Worm (Caenorhabditis elegans) whole organism, L3 larva: ENCODE results near the gene math-10.

Source experiments
- R02D3.7 ChIP-seq: fragments of 150-350 bp; optimal IDR thresholded peaks from 2 replicates; lab custom pipeline; 2014; ENCODE audit warnings: missing biosample characterization, missing genetic modification characterization
- aly-2 ChIP-seq: fragments of 150-350 bp; optimal IDR thresholded peaks from 2 replicates; lab custom pipeline; 2014; ENCODE audit warnings: missing biosample characterization, missing genetic modification characterization
- ama-1 ChIP-seq: fragments of 150-350 bp; optimal IDR thresholded peaks from 2 replicates; lab custom pipeline; 2018
- ceh-9 ChIP-seq: sonication (generic microtip); optimal IDR thresholded peaks from 2 replicates; lab custom pipeline; 2018; ENCODE audit warnings: missing biosample characterization, missing genetic modification characterization
- daf-12 ChIP-seq: fragments of 150-350 bp; optimal IDR thresholded peaks from 2 replicates; lab custom pipeline; 2014; ENCODE audit warnings: missing biosample characterization, missing genetic modification reagents, missing genetic modification characterization
- egl-5 ChIP-seq: fragments of 150-350 bp; optimal IDR thresholded peaks from 2 replicates; lab custom pipeline; 2017; ENCODE audit warnings: missing biosample characterization, missing genetic modification reagents, missing genetic modification characterization, inconsistent platforms
- elt-1 ChIP-seq: fragments of 150-350 bp; optimal IDR thresholded peaks from 2 replicates; lab custom pipeline; 2014; ENCODE audit warnings: missing biosample characterization, missing genetic modification characterization
- elt-2 ChIP-seq: sonication (generic microtip); optimal IDR thresholded peaks from 2 replicates; lab custom pipeline; 2016; ENCODE audit warnings: missing genetic modification reagents, mild to moderate bottlenecking, missing genetic modification characterization, missing compliant biosample characterization
- elt-3 ChIP-seq, 3 experiments: fragments of 150-350 bp in 1 of 3; sonication (generic microtip) in 2 of 3; optimal IDR thresholded peaks; 2 replicates in 2 of 3; 4 replicates in 1 of 3; lab custom pipeline; 2014 to 2017; ENCODE audit warnings: missing biosample characterization in 3 of 3, missing genetic modification characterization in 3 of 3
- eor-1 ChIP-seq, 2 experiments: fragments of 150-350 bp; optimal IDR thresholded peaks; 2 replicates each; lab custom pipeline; 2014 to 2018; ENCODE audit warnings: missing biosample characterization in 2 of 2, missing genetic modification characterization in 2 of 2
- fkh-2 ChIP-seq: fragments of 150-350 bp; optimal IDR thresholded peaks from 2 replicates; lab custom pipeline; 2014; ENCODE audit warnings: missing biosample characterization, missing genetic modification reagents, missing genetic modification characterization
- fos-1 ChIP-seq: fragments of 150-350 bp; optimal IDR thresholded peaks from 2 replicates; lab custom pipeline; 2014; ENCODE audit warnings: missing biosample characterization, missing genetic modification characterization
- hmg-11 ChIP-seq: sonication (generic microtip); optimal IDR thresholded peaks from 2 replicates; lab custom pipeline; 2016; ENCODE audit warnings: missing genetic modification characterization, missing compliant biosample characterization
- jun-1 ChIP-seq: fragments of 150-350 bp; optimal IDR thresholded peaks from 2 replicates; lab custom pipeline; 2014; ENCODE audit warnings: missing biosample characterization, missing genetic modification reagents, missing genetic modification characterization
- lin-15B ChIP-seq: fragments of 150-350 bp; optimal IDR thresholded peaks from 2 replicates; lab custom pipeline; 2014; ENCODE audit warnings: missing biosample characterization, missing genetic modification characterization
- lin-39 ChIP-seq: fragments of 150-350 bp; optimal IDR thresholded peaks from 2 replicates; lab custom pipeline; 2018; ENCODE audit warnings: missing biosample characterization, missing genetic modification reagents, missing genetic modification characterization
- lsy-12 ChIP-seq: sonication (generic microtip); optimal IDR thresholded peaks from 2 replicates; lab custom pipeline; 2016; ENCODE audit warnings: mild to moderate bottlenecking, missing genetic modification characterization, missing compliant biosample characterization
- mdl-1 ChIP-seq: fragments of 150-350 bp; optimal IDR thresholded peaks from 2 replicates; lab custom pipeline; 2014; ENCODE audit warnings: missing biosample characterization, missing genetic modification characterization
- mml-1 ChIP-seq: fragments of 150-350 bp; sonication (generic microtip); optimal IDR thresholded peaks from 3 replicates; lab custom pipeline; 2014; ENCODE audit warnings: missing biosample characterization, missing genetic modification characterization
- nhr-12 ChIP-seq: fragments of 150-350 bp; optimal IDR thresholded peaks from 2 replicates; lab custom pipeline; 2014; ENCODE audit warnings: missing biosample characterization, missing genetic modification characterization
- nhr-237 ChIP-seq: fragments of 150-350 bp; optimal IDR thresholded peaks from 2 replicates; lab custom pipeline; 2014; ENCODE audit warnings: missing biosample characterization, missing genetic modification characterization
- nhr-25 ChIP-seq: sonication (generic microtip); optimal IDR thresholded peaks from 2 replicates; lab custom pipeline; 2017; ENCODE audit warnings: missing biosample characterization, missing genetic modification characterization
- nhr-28 ChIP-seq: fragments of 150-350 bp; optimal IDR thresholded peaks from 2 replicates; lab custom pipeline; 2014; ENCODE audit warnings: missing biosample characterization, missing genetic modification characterization
- nhr-43 ChIP-seq: sonication (generic microtip); optimal IDR thresholded peaks from 2 replicates; lab custom pipeline; 2016; ENCODE audit warnings: mild to moderate bottlenecking, missing genetic modification characterization, missing compliant biosample characterization; ENCODE audit not compliant: poor library complexity, severe bottlenecking
- pha-4 ChIP-seq: fragments of 150-350 bp; optimal IDR thresholded peaks from 2 replicates; lab custom pipeline; 2014; ENCODE audit warnings: missing biosample characterization, missing genetic modification reagents, missing genetic modification characterization
- pqm-1 ChIP-seq: fragments of 150-350 bp; optimal IDR thresholded peaks from 2 replicates; lab custom pipeline; 2017; ENCODE audit warnings: missing biosample characterization, missing genetic modification characterization, inconsistent platforms
- sea-2 ChIP-seq: fragments of 150-350 bp; sonication (generic microtip); optimal IDR thresholded peaks from 4 replicates; lab custom pipeline; 2014; ENCODE audit warnings: missing biosample characterization, missing genetic modification reagents, missing genetic modification characterization
- skn-1 ChIP-seq: fragments of 150-350 bp; optimal IDR thresholded peaks from 2 replicates; lab custom pipeline; 2014; ENCODE audit warnings: missing biosample characterization, missing genetic modification characterization
- snpc-4 ChIP-seq: fragments of 150-350 bp; optimal IDR thresholded peaks from 2 replicates; lab custom pipeline; 2014; ENCODE audit warnings: missing biosample characterization, missing genetic modification characterization
- tbx-2 ChIP-seq: sonication (generic microtip); optimal IDR thresholded peaks from 2 replicates; lab custom pipeline; 2016; ENCODE audit warnings: mild to moderate bottlenecking, missing genetic modification characterization, missing compliant biosample characterization
- unc-62 ChIP-seq: fragments of 150-350 bp; sonication (generic microtip); optimal IDR thresholded peaks from 4 replicates; lab custom pipeline; 2014; ENCODE audit warnings: missing biosample characterization, missing genetic modification reagents, missing genetic modification characterization
- ztf-11 ChIP-seq: fragments of 150-350 bp; optimal IDR thresholded peaks from 2 replicates; lab custom pipeline; 2014; ENCODE audit warnings: missing biosample characterization, missing genetic modification characterization
- ztf-4 ChIP-seq: fragments of 150-350 bp; optimal IDR thresholded peaks from 2 replicates; lab custom pipeline; 2014; ENCODE audit warnings: missing biosample characterization, missing genetic modification characterization

Gene math-10

DNA sequence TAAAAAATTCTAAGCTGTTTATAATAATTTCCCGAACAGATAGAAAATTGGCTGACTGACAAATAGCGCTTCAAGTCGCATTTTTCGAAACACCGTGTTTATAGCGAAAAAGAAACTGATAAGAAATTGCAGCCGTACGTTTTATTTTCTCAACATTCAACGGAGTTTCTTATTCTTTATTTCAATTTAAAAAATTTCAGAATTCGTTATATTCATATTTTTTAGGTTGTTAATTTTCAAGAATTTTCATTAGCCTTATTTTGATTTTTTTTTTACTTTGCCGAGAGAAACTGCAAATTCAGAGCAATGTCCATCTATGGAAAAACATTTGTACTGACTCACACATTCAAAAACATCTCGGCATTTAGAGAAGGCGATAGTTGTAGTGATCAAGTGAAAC is 26.6 kb downstream of the math-10 start, which contains the start of gene C46F9.6:
Gene C46F9.6, plus strand, starts transcription at position 301 of the 400 bp plus-strand sequence.
- TF ChIP-seq ama-1 (lab: Kevin White, UChicago) (no peak), elt-2 (peak; percentile 19), sea-2 (GFP tag; lab: Kevin White, UChicago) (no peak), nhr-43 (tag; lab: Kevin White, UChicago) (no peak), fos-1 (tag; lab: Kevin White, UChicago) (no peak)
- TF ChIP-seq, all 47 proteins: peak for 1

DNA sequence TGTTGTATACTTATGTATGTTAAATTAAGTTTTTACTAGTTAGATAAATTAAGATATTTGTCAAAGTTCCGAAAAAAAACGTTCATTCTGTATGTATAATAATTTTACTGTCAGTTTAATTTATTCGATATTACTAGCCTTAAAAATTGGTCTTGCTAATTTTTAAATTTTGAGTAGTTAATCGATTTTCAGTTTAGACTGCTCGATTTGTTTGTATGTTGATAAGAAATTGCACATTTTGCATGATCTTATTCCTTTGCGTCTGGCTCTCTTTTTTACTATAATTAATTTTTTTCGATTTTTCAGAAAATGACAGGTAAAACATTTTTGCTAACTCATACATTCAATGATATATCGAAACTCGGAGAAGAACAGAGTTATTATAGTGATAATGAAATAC is 28.6 kb downstream of the math-10 start, which contains the start of gene math-24:
Gene math-24, plus strand, starts transcription at position 301 of the 400 bp plus-strand sequence.
- no peak for TF ChIP-seq unc-62
- TF ChIP-seq mdl-1 (tag; lab: Kevin White, UChicago), result no peak
- TF ChIP-seq daf-12 (tag; lab: Kevin White, UChicago), result no peak
- TF ChIP-seq nhr-28 (tag; lab: Kevin White, UChicago), result no peak
- TF ChIP-seq tbx-2 (tag; lab: Kevin White, UChicago), result no peak
- TF ChIP-seq aly-2 (tag; lab: Kevin White, UChicago), result no peak
- TF ChIP-seq pha-4 (tag; lab: Kevin White, UChicago), result no peak
- no peak for TF ChIP-seq skn-1 (tag; lab: Kevin White, UChicago)
- TF ChIP-seq lsy-12 (tag; lab: Kevin White, UChicago), result no peak
- TF ChIP-seq jun-1 (tag; lab: Kevin White, UChicago), result no peak
- TF ChIP-seq eor-1 (tag; optimal IDR thresholded peaks at IDR 0.05; lab: Kevin White, UChicago), result no peak

DNA sequence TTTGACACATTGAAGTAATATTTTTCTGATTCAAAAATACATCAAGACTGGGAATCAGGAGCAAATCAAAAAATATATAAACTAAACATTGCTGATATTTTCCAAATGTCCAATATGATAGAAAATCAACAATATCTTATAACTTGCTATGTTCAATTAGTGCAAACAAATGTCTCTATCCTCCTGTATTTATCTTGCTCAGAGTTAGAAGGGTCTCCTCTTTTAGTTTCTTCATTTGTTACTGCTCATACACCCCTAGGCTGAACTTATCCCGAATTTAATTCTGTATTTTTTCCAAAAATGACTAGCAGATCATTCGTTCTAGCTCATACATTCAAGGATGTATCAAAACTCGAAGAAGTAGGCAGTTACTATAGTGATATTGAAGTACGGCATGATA is 30.6 kb downstream of the math-10 start, which contains the start of gene math-23:
Gene math-23, plus strand, starts transcription at position 301 of the 400 bp plus-strand sequence.
- no peak for TF ChIP-seq tbx-2 (tag; lab: Kevin White, UChicago)

DNA sequence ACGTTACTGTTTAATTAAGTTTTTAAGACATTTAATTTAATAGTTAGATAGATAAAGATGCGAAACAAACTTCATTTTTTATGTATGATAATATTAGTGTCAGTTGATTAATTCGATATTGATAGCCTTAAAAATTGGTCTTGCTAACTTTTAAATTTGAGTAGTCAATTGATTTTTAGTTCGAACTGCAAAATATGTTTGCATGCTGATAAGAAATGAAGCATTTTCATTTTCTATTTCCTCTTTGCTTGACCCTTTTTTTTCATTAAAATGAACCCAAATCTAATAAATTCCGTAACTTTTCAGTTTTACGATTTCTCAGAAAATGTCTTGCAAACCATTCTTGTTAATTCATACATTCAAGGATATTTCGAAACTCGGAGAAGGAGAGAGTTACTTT is 33.8 kb downstream of the math-10 start, which contains the start of gene math-22:
Gene math-22, plus strand, starts transcription at position 301 of the 400 bp plus-strand sequence.
- TF ChIP-seq ceh-9 (tag; lab: Kevin White, UChicago) (no peak), pqm-1 (peak; percentile 16)

DNA sequence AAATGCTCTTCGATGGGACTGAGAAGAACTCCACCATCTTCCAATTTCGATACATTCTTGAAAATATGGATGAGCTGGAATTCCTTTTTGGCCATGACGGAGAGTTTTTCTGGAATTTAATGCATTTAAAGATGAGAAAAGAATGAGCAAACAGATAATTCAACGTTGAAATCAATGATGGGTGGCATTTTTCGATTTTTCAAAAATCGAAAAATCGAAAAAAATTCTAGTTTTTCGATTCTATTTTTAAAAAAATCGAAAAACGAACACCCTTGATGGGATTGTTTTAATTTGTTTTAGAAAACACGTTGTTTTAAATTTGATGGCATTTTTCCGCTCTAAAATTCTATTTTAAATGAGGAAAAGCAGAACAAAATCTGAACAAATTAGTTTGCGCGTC is 41.4 kb downstream of the math-10 start, which contains the start of gene math-31:
Gene math-31, minus strand, starts transcription at position 101 of the 400 bp plus-strand sequence.
- no peak for TF ChIP-seq ama-1 (lab: Kevin White, UChicago)
- no peak for TF ChIP-seq nhr-12 (tag; lab: Kevin White, UChicago)
- TF ChIP-seq hmg-11 (tag; lab: Kevin White, UChicago), result no peak
- no peak for TF ChIP-seq fkh-2 (tag; lab: Kevin White, UChicago)
- TF ChIP-seq nhr-25 (tag; lab: Kevin White, UChicago), result no peak
- TF ChIP-seq egl-5, result no peak
- no peak for TF ChIP-seq unc-62
- TF ChIP-seq skn-1 (tag; lab: Kevin White, UChicago), result no peak
- no peak for TF ChIP-seq ztf-4
- no peak for TF ChIP-seq pqm-1

DNA sequence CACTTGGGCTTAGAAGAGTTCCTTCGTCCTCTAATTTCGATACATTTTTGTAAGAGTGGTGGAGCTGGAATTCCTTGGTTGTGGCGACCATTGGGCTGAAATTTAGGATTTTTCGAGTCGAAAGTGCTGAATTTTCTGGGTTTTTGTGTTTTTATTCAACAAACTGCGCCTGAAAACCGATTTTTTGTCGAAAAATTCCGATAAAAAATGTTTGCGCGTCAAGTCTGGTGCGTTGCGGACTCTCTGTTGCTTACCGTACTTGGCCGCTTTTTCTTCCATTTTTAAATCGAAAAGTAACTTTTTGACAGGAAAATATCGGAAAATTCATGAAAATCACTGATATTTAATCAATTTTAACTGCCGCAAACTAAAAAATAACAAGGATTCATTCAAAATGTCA is 46.5 kb downstream of the math-10 start, which contains the start of gene bath-4:
Gene bath-4, minus strand, starts transcription at position 101 of the 400 bp plus-strand sequence.
- TF ChIP-seq lin-39, result no peak
- TF ChIP-seq snpc-4 (tag; lab: Kevin White, UChicago), result no peak
- no peak for TF ChIP-seq jun-1 (tag; lab: Kevin White, UChicago)
- TF ChIP-seq elt-3 (tag; optimal IDR thresholded peaks at IDR 0.05; lab: Kevin White, UChicago), result no peak
- no peak for TF ChIP-seq ztf-11 (tag; lab: Kevin White, UChicago)
- no peak for TF ChIP-seq nhr-237
- TF ChIP-seq lin-15B (tag; lab: Kevin White, UChicago), result no peak
- TF ChIP-seq mml-1 (tag; lab: Kevin White, UChicago), result no peak
- TF ChIP-seq elt-1 (tag; lab: Kevin White, UChicago), result no peak
- no peak for TF ChIP-seq R02D3.7 (tag; lab: Kevin White, UChicago)
- TF ChIP-seq eor-1 (tag; optimal IDR thresholded peaks at IDR 0.05; lab: Kevin White, UChicago), result no peak
